Fruit fly (Drosophila melanogaster) whole organism, embryonic: Measurements from ENCODE around the gene Idgf3.

Experiments
- Abd-B ChIP-seq: fragments of 200-800 bp; sonication (Bioruptor generic); optimal IDR thresholded peaks from 2 replicates; lab custom pipeline; 2018; ENCODE audit warnings: missing biosample characterization, mild to moderate bottlenecking, missing genetic modification characterization, moderate library complexity
- Adf1 ChIP-seq: fragments of 200-800 bp; sonication (Bioruptor generic); IDR thresholded peaks from 2 replicates; pipeline ENCODE4 v1.3.6; 2022; ENCODE audit warnings: missing biosample characterization, missing genetic modification characterization
- Aef1 ChIP-seq: fragments of 200-800 bp; sonication (Bioruptor generic); IDR thresholded peaks from 3 replicates; pipeline ENCODE4 v1.3.6; 2022; ENCODE audit warnings: missing biosample characterization, missing genetic modification characterization
- Blimp-1 ChIP-seq: fragments of 200-800 bp; sonication (Bioruptor generic); optimal IDR thresholded peaks from 3 replicates; lab custom pipeline; 2018; ENCODE audit warnings: missing biosample characterization, missing genetic modification characterization, mild to moderate bottlenecking, moderate library complexity, missing genetic modification reagents
- CG10147 ChIP-seq: fragments of 200-800 bp; sonication (Bioruptor generic); optimal IDR thresholded peaks from 2 replicates; lab custom pipeline; 2019; ENCODE audit warnings: missing biosample characterization, mild to moderate bottlenecking, missing genetic modification characterization, moderate library complexity
- CG10959 ChIP-seq: fragments of 200-800 bp; sonication (Bioruptor generic); IDR thresholded peaks from 2 replicates; pipeline ENCODE4 v1.3.6; 2022; ENCODE audit warnings: missing biosample characterization, missing genetic modification characterization
- CG11695 ChIP-seq: fragments of 200-800 bp; sonication (Bioruptor generic); IDR thresholded peaks from 3 replicates; pipeline ENCODE4 v1.3.6; 2022; ENCODE audit warnings: missing biosample characterization, missing genetic modification characterization
- CG16813 ChIP-seq: fragments of 200-800 bp; sonication (Bioruptor generic); IDR thresholded peaks from 3 replicates; pipeline ENCODE4 v1.3.6; 2022; ENCODE audit warnings: missing biosample characterization, missing genetic modification characterization; ENCODE audit not compliant: partially characterized antibody
- CG17385 ChIP-seq: fragments of 200-800 bp; sonication (Bioruptor generic); optimal IDR thresholded peaks from 3 replicates; lab custom pipeline; 2018; ENCODE audit warnings: missing biosample characterization, mild to moderate bottlenecking, missing genetic modification characterization
- CG18262 ChIP-seq: fragments of 200-800 bp; optimal IDR thresholded peaks from 3 replicates; lab custom pipeline; 2019; ENCODE audit warnings: missing biosample characterization, mild to moderate bottlenecking, missing genetic modification characterization, moderate library complexity
- CG2129 ChIP-seq: fragments of 200-800 bp; sonication (Bioruptor generic); IDR thresholded peaks from 2 replicates; pipeline ENCODE4 v1.3.6; 2022; ENCODE audit warnings: missing biosample characterization, missing genetic modification characterization; ENCODE audit not compliant: partially characterized antibody
- CG31441 ChIP-seq: fragments of 200-800 bp; sonication (Bioruptor generic); IDR thresholded peaks from 2 replicates; pipeline ENCODE4 v1.3.6; 2022; ENCODE audit warnings: missing biosample characterization, missing genetic modification characterization
- CG3407 ChIP-seq: fragments of 200-800 bp; sonication (Bioruptor generic); optimal IDR thresholded peaks from 2 replicates; lab custom pipeline; 2018; ENCODE audit warnings: missing biosample characterization, mild to moderate bottlenecking, missing genetic modification characterization
- CG34376 ChIP-seq: fragments of 200-800 bp; sonication (Bioruptor generic); optimal IDR thresholded peaks from 2 replicates; lab custom pipeline; 2018; ENCODE audit warnings: missing biosample characterization, mild to moderate bottlenecking, missing genetic modification characterization
- CG4820 ChIP-seq: fragments of 200-800 bp; sonication (Bioruptor generic); optimal IDR thresholded peaks from 3 replicates; lab custom pipeline; 2016; ENCODE audit warnings: missing biosample characterization, missing genetic modification characterization
- CG6272 ChIP-seq: fragments of 200-800 bp; sonication (Bioruptor generic); IDR thresholded peaks from 2 replicates; pipeline ENCODE4 v1.3.6; 2022; ENCODE audit warnings: missing biosample characterization, missing genetic modification characterization
- CG8388 ChIP-seq: fragments of 200-800 bp; sonication (Bioruptor generic); optimal IDR thresholded peaks from 2 replicates; lab custom pipeline; 2019; ENCODE audit warnings: missing biosample characterization, mild to moderate bottlenecking, missing genetic modification characterization, moderate library complexity
- CG8944 ChIP-seq: fragments of 200-800 bp; sonication (Bioruptor generic); optimal IDR thresholded peaks from 3 replicates; lab custom pipeline; 2016; ENCODE audit warnings: missing biosample characterization, missing genetic modification characterization
- CrebB ChIP-seq: fragments of 200-800 bp; sonication (Bioruptor generic); optimal IDR thresholded peaks from 3 replicates; lab custom pipeline; 2018; ENCODE audit warnings: missing biosample characterization, mild to moderate bottlenecking, missing genetic modification characterization
- Dad ChIP-seq: fragments of 200-800 bp; sonication (Bioruptor generic); optimal IDR thresholded peaks from 3 replicates; lab custom pipeline; 2016; ENCODE audit warnings: missing biosample characterization, missing genetic modification characterization
- Dip2 ChIP-seq: fragments of 200-800 bp; sonication (Bioruptor generic); IDR thresholded peaks from 2 replicates; pipeline ENCODE4 v1.3.6; 2022; ENCODE audit warnings: missing biosample characterization, missing genetic modification characterization
- HLH3B ChIP-seq: fragments of 200-800 bp; sonication (Bioruptor generic); IDR thresholded peaks from 2 replicates; pipeline ENCODE4 v1.3.6; 2022; ENCODE audit warnings: missing biosample characterization, missing genetic modification characterization
- Mad ChIP-seq: fragments of 200-800 bp; sonication (Bioruptor generic); optimal IDR thresholded peaks from 2 replicates; lab custom pipeline; 2016; ENCODE audit warnings: missing biosample characterization, missing genetic modification characterization
- Med ChIP-seq: fragments of 200-800 bp; sonication (Bioruptor generic); peaks from one replicate; lab custom pipeline; 2016; ENCODE audit warnings: missing biosample characterization, missing genetic modification characterization, mild to moderate bottlenecking, inconsistent platforms, moderate library complexity
- Mes4 ChIP-seq: fragments of 200-800 bp; sonication (Bioruptor generic); optimal IDR thresholded peaks from 2 replicates; lab custom pipeline; 2016; ENCODE audit warnings: missing biosample characterization, missing genetic modification characterization
- Nf-YB ChIP-seq: fragments of 200-800 bp; sonication (Bioruptor generic); optimal IDR thresholded peaks from 3 replicates; lab custom pipeline; 2019; ENCODE audit warnings: missing biosample characterization, mild to moderate bottlenecking, missing genetic modification characterization, moderate library complexity
- Opbp ChIP-seq: fragments of 200-800 bp; sonication (Bioruptor generic); IDR thresholded peaks from 3 replicates; pipeline ENCODE4 v1.3.6; 2022; ENCODE audit warnings: missing biosample characterization, missing genetic modification characterization; ENCODE audit not compliant: partially characterized antibody
- Poxn ChIP-seq: fragments of 200-800 bp; sonication (Bioruptor generic); IDR thresholded peaks from 2 replicates; pipeline ENCODE4 v1.3.6; 2022; ENCODE audit warnings: missing biosample characterization, missing genetic modification characterization
- Ptx1 ChIP-seq: fragments of 200-800 bp; sonication (Bioruptor generic); IDR thresholded peaks from 2 replicates; pipeline ENCODE4 v1.3.6; 2022; ENCODE audit warnings: missing biosample characterization, missing genetic modification characterization
- Sox102F ChIP-seq: fragments of 200-800 bp; sonication (Bioruptor generic); optimal IDR thresholded peaks from 2 replicates; lab custom pipeline; 2018; ENCODE audit warnings: missing biosample characterization, mild to moderate bottlenecking, missing genetic modification characterization, moderate library complexity
- Ssrp ChIP-seq: fragments of 200-800 bp; sonication (Bioruptor generic); optimal IDR thresholded peaks from 2 replicates; lab custom pipeline; 2018; ENCODE audit warnings: missing biosample characterization, mild to moderate bottlenecking, missing genetic modification characterization, moderate library complexity
- ab ChIP-seq: fragments of 200-800 bp; sonication (Bioruptor generic); optimal IDR thresholded peaks from 2 replicates; lab custom pipeline; 2016; ENCODE audit warnings: missing biosample characterization, missing genetic modification characterization
- bab2 ChIP-seq: fragments of 200-800 bp; sonication (Bioruptor generic); optimal IDR thresholded peaks from 2 replicates; lab custom pipeline; 2016; ENCODE audit warnings: missing biosample characterization, missing genetic modification characterization
- cad ChIP-seq: fragments of >200 bp; optimal IDR thresholded peaks from 2 replicates; lab custom pipeline; 2017; ENCODE audit warnings: missing biosample characterization, missing genetic modification characterization
- cg ChIP-seq: fragments of 200-800 bp; sonication (Bioruptor generic); optimal IDR thresholded peaks from 3 replicates; lab custom pipeline; 2019; ENCODE audit warnings: missing biosample characterization, mild to moderate bottlenecking, missing genetic modification characterization, moderate library complexity
- ci ChIP-seq: fragments of 200-800 bp; sonication (Bioruptor generic); IDR thresholded peaks from 3 replicates; pipeline ENCODE4 v1.3.6; 2022; ENCODE audit warnings: missing biosample characterization, missing genetic modification characterization
- croc ChIP-seq: fragments of 200-800 bp; sonication (Bioruptor generic); conservative IDR thresholded peaks from 3 replicates; pipeline ENCODE4 v1.3.6; 2022; ENCODE audit warnings: missing biosample characterization, missing genetic modification characterization
- ewg ChIP-seq: fragments of 200-800 bp; sonication (Bioruptor generic); optimal IDR thresholded peaks from 3 replicates; lab custom pipeline; 2017; ENCODE audit warnings: mild to moderate bottlenecking, missing biosample characterization, missing genetic modification reagents, missing genetic modification characterization
- gro ChIP-seq: fragments of 200-800 bp; sonication (Bioruptor generic); optimal IDR thresholded peaks from 2 replicates; lab custom pipeline; 2016; ENCODE audit warnings: missing biosample characterization, missing genetic modification characterization
- hkb ChIP-seq, 2 experiments: fragments of 200-800 bp in 1 of 2; fragments of >200 bp in 1 of 2; sonication (Bioruptor generic) in 1 of 2; IDR thresholded peaks in 1 of 2; optimal IDR thresholded peaks in 1 of 2; 2 replicates each; pipeline versions ENCODE4 v1.3.6 to Lab custom; 2017 to 2022; ENCODE audit warnings: missing biosample characterization in 1 of 2, missing genetic modification characterization in 1 of 2
- jing ChIP-seq: fragments of 200-800 bp; sonication (Bioruptor generic); optimal IDR thresholded peaks from 2 replicates; lab custom pipeline; 2018; ENCODE audit warnings: missing biosample characterization, mild to moderate bottlenecking, missing genetic modification characterization
- knrl ChIP-seq: fragments of 200-800 bp; sonication (Bioruptor generic); IDR thresholded peaks from 3 replicates; pipeline ENCODE4 v1.3.6; 2022; ENCODE audit warnings: missing biosample characterization, missing genetic modification characterization; ENCODE audit not compliant: partially characterized antibody
- mirr ChIP-seq: fragments of 200-800 bp; sonication (Bioruptor generic); optimal IDR thresholded peaks from 3 replicates; lab custom pipeline; 2018; ENCODE audit warnings: missing biosample characterization, mild to moderate bottlenecking, missing genetic modification characterization
- onecut ChIP-seq: fragments of 200-800 bp; sonication (Bioruptor generic); IDR thresholded peaks from 2 replicates; pipeline ENCODE4 v1.3.6; 2022; ENCODE audit warnings: missing biosample characterization, missing genetic modification characterization
- pb ChIP-seq: fragments of 200-800 bp; sonication (Bioruptor generic); optimal IDR thresholded peaks from 3 replicates; lab custom pipeline; 2016; ENCODE audit warnings: missing biosample characterization, missing genetic modification characterization
- pnt ChIP-seq: fragments of 200-800 bp; sonication (Bioruptor generic); optimal IDR thresholded peaks from 3 replicates; lab custom pipeline; 2016; ENCODE audit warnings: missing biosample characterization, missing genetic modification characterization
- ro ChIP-seq: fragments of 200-800 bp; sonication (Bioruptor generic); IDR thresholded peaks from 2 replicates; pipeline ENCODE4 v1.3.6; 2022; ENCODE audit warnings: missing biosample characterization, missing genetic modification characterization
- row ChIP-seq: fragments of 200-800 bp; sonication (Bioruptor generic); IDR thresholded peaks from 3 replicates; pipeline ENCODE4 v1.3.6; 2022; ENCODE audit warnings: missing biosample characterization, missing genetic modification characterization
- salm ChIP-seq: fragments of 200-800 bp; sonication (Bioruptor generic); optimal IDR thresholded peaks from 2 replicates; lab custom pipeline; 2018; ENCODE audit warnings: missing biosample characterization, mild to moderate bottlenecking, missing genetic modification characterization
- vvl ChIP-seq: fragments of 200-800 bp; sonication (Bioruptor generic); IDR thresholded peaks from 2 replicates; pipeline ENCODE4 v1.3.6; 2022; ENCODE audit warnings: missing biosample characterization, missing genetic modification characterization
- zfh1 ChIP-seq: fragments of 200-800 bp; sonication (Bioruptor generic); IDR thresholded peaks from 3 replicates; pipeline ENCODE4 v1.3.6; 2022; ENCODE audit warnings: missing biosample characterization, missing genetic modification characterization

Idgf3 gene

DNA sequence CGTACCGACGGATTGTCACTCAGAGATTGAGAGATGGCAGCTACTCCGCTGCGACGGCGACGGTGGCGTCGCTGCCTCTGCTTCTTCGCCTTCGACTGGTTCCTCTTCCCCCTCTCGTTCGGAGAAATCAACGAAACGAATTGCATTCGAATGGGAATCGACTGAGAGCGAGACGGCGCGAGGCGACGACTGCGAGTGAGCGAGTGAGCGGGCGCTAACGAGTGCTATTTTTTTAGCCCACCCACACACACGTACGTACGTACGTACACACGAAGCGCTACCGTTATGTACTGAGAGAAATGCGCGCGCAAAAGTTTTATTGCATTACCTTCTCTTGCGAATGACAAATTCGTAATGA lies 34.9 kb downstream of the Idgf3 start, which contains the start of gene dac:
dac (minus strand) TSS at position 356 of the 358 bp plus-strand sequence.
- TF ChIP-seq croc (GFP tag; lab: Robert Waterston, UW), result no peak
- TF ChIP-seq Nf-YB (GFP tag; lab: Kevin White, UChicago), result peak; percentile 94
- TF ChIP-seq Dad (GFP tag; lab: Kevin White, UChicago), result no peak
- no peak for TF ChIP-seq CG8388 (GFP tag; lab: Kevin White, UChicago)
- peak; percentile 96 for TF ChIP-seq Adf1
- no peak for TF ChIP-seq Mad (GFP tag; lab: Kevin White, UChicago)
- peak; percentile 41 for TF ChIP-seq jing
- TF ChIP-seq ci (GFP tag; lab: Robert Waterston, UW), result peak; percentile 66; the same call in 1 of the 3 replicates
- TF ChIP-seq Mes4 (GFP tag; lab: Kevin White, UChicago), result no peak
- peak; percentile 58 for TF ChIP-seq CG17385 (GFP tag; lab: Kevin White, UChicago)
- TF ChIP-seq salm (tag; lab: Kevin White, UChicago), result no peak
- no peak for TF ChIP-seq Poxn (GFP tag; lab: Robert Waterston, UW)
- no peak for TF ChIP-seq pb
- TF ChIP-seq HLH3B (GFP tag; lab: Robert Waterston, UW), result no peak
- TF ChIP-seq onecut (GFP tag; lab: Robert Waterston, UW), result no peak
- no peak for TF ChIP-seq gro (GFP tag; lab: Kevin White, UChicago)
- no peak for TF ChIP-seq CG3407
- TF ChIP-seq ab (GFP tag; lab: Kevin White, UChicago), result no peak
- TF ChIP-seq Ptx1 (GFP tag; lab: Robert Waterston, UW), result 0 out of 2 replicates have a peak, but pooled peaks have one; percentile 9
- no peak for TF ChIP-seq mirr (GFP tag; lab: Kevin White, UChicago)
- TF ChIP-seq cad (GFP tag; lab: Kevin White, UChicago), result peak; percentile 61
- no peak for TF ChIP-seq ro (GFP tag; lab: Robert Waterston, UW)
- TF ChIP-seq CG18262 (tag; lab: Kevin White, UChicago), result no peak
- TF ChIP-seq CG10959 (GFP tag; lab: Robert Waterston, UW), result no peak
- peak; percentile 10; the same call in 1 of the 2 replicates for TF ChIP-seq vvl (GFP tag; lab: Robert Waterston, UW)
- no peak for TF ChIP-seq knrl (GFP tag; lab: Robert Waterston, UW)
- TF ChIP-seq CG31441 (GFP tag; lab: Robert Waterston, UW), result no peak
- 0 out of 3 replicates have a peak, but pooled peaks have one; percentile 34 for TF ChIP-seq Opbp (GFP tag; lab: Robert Waterston, UW)
- TF ChIP-seq CG34376 (GFP tag; lab: Kevin White, UChicago), result no peak
- no peak for TF ChIP-seq Blimp-1 (GFP tag; lab: Kevin White, UChicago)
- no peak for TF ChIP-seq CG4820 (GFP tag; lab: Kevin White, UChicago)
- TF ChIP-seq bab2 (GFP tag; lab: Kevin White, UChicago), result no peak
- TF ChIP-seq zfh1, result 0 out of 3 replicates have a peak, but pooled peaks have one; percentile 19
- TF ChIP-seq cg (GFP tag; lab: Kevin White, UChicago), result no peak
- TF ChIP-seq CG10147 (GFP tag; lab: Kevin White, UChicago), result no peak
- TF ChIP-seq Abd-B, result no peak
- TF ChIP-seq row (GFP tag; lab: Robert Waterston, UW), result no peak
- TF ChIP-seq CrebB (tag; lab: Kevin White, UChicago), result no peak
- TF ChIP-seq Ssrp (tag; lab: Kevin White, UChicago), result no peak
- TF ChIP-seq CG11695, result no peak
- TF ChIP-seq Aef1, result no peak
- 0 out of 3 replicates have a peak, but pooled peaks have one; percentile 13 for TF ChIP-seq CG16813
- no peak for TF ChIP-seq CG2129 (GFP tag; lab: Robert Waterston, UW)
- TF ChIP-seq Med (GFP tag; lab: Kevin White, UChicago), result peak; percentile 43
- TF ChIP-seq CG8944, result no peak
- no peak for TF ChIP-seq hkb (optimal IDR thresholded peaks at IDR 0.05; lab: Kevin White, UChicago)
- TF ChIP-seq hkb (GFP tag; IDR thresholded peaks at IDR 0.05; lab: Robert Waterston, UW), result no peak
- TF ChIP-seq Sox102F (GFP tag; lab: Kevin White, UChicago), result no peak
- no peak for TF ChIP-seq Dip2
- TF ChIP-seq ewg (GFP tag; lab: Kevin White, UChicago), result peak; percentile 36
- TF ChIP-seq pnt (GFP tag; lab: Kevin White, UChicago), result no peak
- no peak for TF ChIP-seq CG6272 (GFP tag; lab: Robert Waterston, UW)
